Fruit fly (Drosophila melanogaster) whole organism: ENCODE results near the gene Hou.

Experiments used
- CG8478 ChIP-seq: fragments of >200 bp; optimal IDR thresholded peaks from 2 replicates; lab custom pipeline; 2018; ENCODE audit warnings: inconsistent platforms
- Dll ChIP-seq: fragments of >200 bp; optimal IDR thresholded peaks from 2 replicates; lab custom pipeline; 2017
- EcR ChIP-seq, 2 experiments: fragments of >200 bp; optimal IDR thresholded peaks; 2 replicates each; lab custom pipeline; 2017; ENCODE audit warnings: missing biosample characterization in 2 of 2, missing genetic modification characterization in 2 of 2, missing genetic modification reagents in 2 of 2
- pan ChIP-seq: fragments of >200 bp; optimal IDR thresholded peaks from 2 replicates; lab custom pipeline; 2017
- psq ChIP-seq: fragments of >200 bp; optimal IDR thresholded peaks from 2 replicates; lab custom pipeline; 2017
- usp ChIP-seq: fragments of >200 bp; optimal IDR thresholded peaks from 2 replicates; lab custom pipeline; 2017; ENCODE audit warnings: missing biosample characterization, missing genetic modification characterization, mixed read lengths

Hou gene

DNA sequence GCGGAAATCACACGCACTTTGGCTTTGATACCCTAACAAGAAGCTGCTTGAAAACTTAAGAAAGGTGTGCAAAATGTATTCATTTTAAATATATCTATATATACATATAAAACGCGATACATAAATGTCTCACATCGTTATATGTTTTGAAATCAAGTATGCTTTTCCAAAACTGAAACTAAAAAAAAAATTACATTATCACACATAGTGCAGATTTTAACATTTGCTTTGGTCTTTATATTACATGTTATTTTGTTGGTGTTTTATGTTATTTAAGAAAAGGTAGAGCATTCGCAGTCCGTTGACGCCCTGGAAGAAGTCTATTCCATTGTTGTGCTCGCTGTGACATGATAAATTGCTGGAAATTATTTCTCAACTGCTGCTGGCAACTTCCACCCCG lies 32.1 kb downstream of the Hou start:
- TF ChIP-seq Dll (lab: Kevin White, UChicago) (no peak), usp (GFP tag; lab: Kevin White, UChicago) (no peak), CG8478 (no peak), EcR (GFP tag; optimal IDR thresholded peaks at IDR 0.05; lab: Kevin White, UChicago) (no peak), psq (lab: Kevin White, UChicago) (no peak), pan (lab: Kevin White, UChicago) (no peak)

DNA sequence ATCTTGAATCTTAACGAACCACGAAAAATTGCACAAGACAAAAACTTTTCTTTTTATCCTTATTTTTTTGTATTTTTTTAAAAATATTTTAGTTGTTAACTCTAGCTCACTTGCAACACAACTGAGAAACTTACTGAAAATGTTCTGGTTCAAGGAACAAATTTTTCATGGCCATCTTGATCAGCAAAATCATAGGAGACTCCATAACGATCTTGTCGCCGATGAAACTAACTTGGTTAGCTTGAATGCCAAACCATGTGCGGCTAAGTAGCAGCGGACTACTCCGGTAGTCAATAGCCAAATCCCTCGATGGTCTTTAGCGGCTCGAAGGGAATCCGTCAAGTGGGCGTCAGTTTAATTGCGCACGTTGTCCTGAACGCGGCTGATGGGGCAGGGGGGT lies 32.8 kb downstream of the Hou start, which contains the start of gene CG15040:
CG15040 (minus strand) TSS at position 101 of the 400 bp plus-strand sequence.
- no peak for TF ChIP-seq EcR (GFP tag; optimal IDR thresholded peaks at IDR 0.05; lab: Kevin White, UChicago)
- TF ChIP-seq psq (lab: Kevin White, UChicago), result no peak
- no peak for TF ChIP-seq Dll (lab: Kevin White, UChicago)
- no peak for TF ChIP-seq pan (lab: Kevin White, UChicago)

DNA sequence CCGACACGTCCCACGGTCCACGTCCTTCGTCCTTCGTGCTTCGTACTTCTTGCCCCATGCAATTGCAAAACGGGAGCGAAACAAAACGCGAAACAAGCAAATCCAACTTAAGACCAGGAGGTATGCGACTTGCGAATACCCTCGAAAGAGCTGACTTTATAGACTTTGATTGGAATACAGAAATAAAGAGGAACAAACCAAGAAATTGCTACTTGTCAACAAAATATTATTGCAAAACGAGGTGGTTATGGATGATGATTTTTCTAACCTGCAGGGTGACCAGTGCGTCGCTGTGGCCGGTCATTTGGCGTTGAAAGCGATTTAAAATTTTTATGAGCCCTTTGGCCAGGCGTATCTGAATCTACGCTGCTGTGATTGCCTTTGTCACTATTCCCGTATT lies 36.8 kb downstream of the Hou start:
- no peak for TF ChIP-seq pan (lab: Kevin White, UChicago)
- TF ChIP-seq EcR (GFP tag; optimal IDR thresholded peaks at IDR 0.05; lab: Kevin White, UChicago), result no peak
- TF ChIP-seq usp (GFP tag; lab: Kevin White, UChicago), result no peak
- TF ChIP-seq CG8478, result no peak
- no peak for TF ChIP-seq Dll (lab: Kevin White, UChicago)
- TF ChIP-seq psq (lab: Kevin White, UChicago), result no peak
